Fruit fly (Drosophila melanogaster) whole organism, embryonic: ENCODE data around the gene rho-5.

Source experiments
- CG10274 ChIP-seq: fragments of 200-800 bp; sonication (Bioruptor generic); optimal IDR thresholded peaks from 3 replicates; lab custom pipeline; 2017; ENCODE audit warnings: missing biosample characterization, mild to moderate bottlenecking, missing genetic modification characterization
- CG10543 ChIP-seq: fragments of 200-800 bp; sonication (Bioruptor generic); optimal IDR thresholded peaks from 3 replicates; lab custom pipeline; 2017; ENCODE audit warnings: missing biosample characterization, mild to moderate bottlenecking, missing genetic modification characterization, moderate library complexity
- CG11456 ChIP-seq: fragments of 200-800 bp; sonication (Bioruptor generic); IDR thresholded peaks from 3 replicates; pipeline ENCODE4 v1.3.6; 2022; ENCODE audit warnings: missing biosample characterization, missing genetic modification characterization
- CG13894 ChIP-seq: fragments of 200-800 bp; sonication (Bioruptor generic); optimal IDR thresholded peaks from 3 replicates; lab custom pipeline; 2018; ENCODE audit warnings: missing biosample characterization, mild to moderate bottlenecking, missing genetic modification characterization, moderate library complexity
- CG14667 ChIP-seq: fragments of 200-800 bp; sonication (Bioruptor generic); IDR thresholded peaks from 2 replicates; pipeline ENCODE4 v1.3.6; 2022; ENCODE audit warnings: missing biosample characterization, missing genetic modification characterization
- CG15073 ChIP-seq: fragments of 200-800 bp; sonication (Bioruptor generic); optimal IDR thresholded peaks from 2 replicates; lab custom pipeline; 2016; ENCODE audit warnings: missing biosample characterization, missing genetic modification characterization
- CG15514 ChIP-seq: fragments of 200-800 bp; sonication (Bioruptor generic); optimal IDR thresholded peaks from 3 replicates; lab custom pipeline; 2017; ENCODE audit warnings: missing biosample characterization, missing genetic modification characterization, mild to moderate bottlenecking, moderate library complexity, missing genetic modification reagents
- CG17385 ChIP-seq: fragments of 200-800 bp; sonication (Bioruptor generic); optimal IDR thresholded peaks from 3 replicates; lab custom pipeline; 2018; ENCODE audit warnings: missing biosample characterization, mild to moderate bottlenecking, missing genetic modification characterization
- CG2199 ChIP-seq: fragments of 200-800 bp; sonication (Bioruptor generic); IDR thresholded peaks from 3 replicates; pipeline ENCODE4 v1.3.6; 2022; ENCODE audit warnings: missing biosample characterization, missing genetic modification characterization
- CG30403 ChIP-seq: fragments of 200-800 bp; sonication (Bioruptor generic); optimal IDR thresholded peaks from 3 replicates; lab custom pipeline; 2016; ENCODE audit warnings: missing biosample characterization, missing genetic modification characterization
- CG3163 ChIP-seq: fragments of 200-800 bp; sonication (Bioruptor generic); optimal IDR thresholded peaks from 3 replicates; lab custom pipeline; 2016; ENCODE audit warnings: missing biosample characterization, missing genetic modification characterization
- CG34422 ChIP-seq: fragments of 200-800 bp; sonication (Bioruptor generic); IDR thresholded peaks from 3 replicates; pipeline ENCODE4 v1.3.6; 2022; ENCODE audit warnings: missing biosample characterization, missing genetic modification characterization
- CG4730 ChIP-seq: fragments of 200-800 bp; sonication (Bioruptor generic); IDR thresholded peaks from 2 replicates; pipeline ENCODE4 v1.3.6; 2022; ENCODE audit warnings: missing biosample characterization, missing genetic modification characterization
- CG6765 ChIP-seq: fragments of 200-800 bp; sonication (Bioruptor generic); optimal IDR thresholded peaks from 3 replicates; lab custom pipeline; 2017; ENCODE audit warnings: missing biosample characterization, mild to moderate bottlenecking, missing genetic modification characterization
- CG7745 ChIP-seq: fragments of 200-800 bp; sonication (Bioruptor generic); optimal IDR thresholded peaks from 2 replicates; lab custom pipeline; 2018; ENCODE audit warnings: missing biosample characterization, mild to moderate bottlenecking, missing genetic modification characterization, moderate library complexity
- CG8359 ChIP-seq: fragments of 200-800 bp; sonication (Bioruptor generic); optimal IDR thresholded peaks from 2 replicates; lab custom pipeline; 2017; ENCODE audit warnings: missing biosample characterization, mild to moderate bottlenecking, missing genetic modification characterization, borderline replicate concordance
- Camta ChIP-seq: fragments of 200-800 bp; sonication (Bioruptor generic); optimal IDR thresholded peaks from 2 replicates; lab custom pipeline; 2016; ENCODE audit warnings: missing biosample characterization, missing genetic modification characterization
- CoRest ChIP-seq: fragments of 200-800 bp; sonication (Bioruptor generic); optimal IDR thresholded peaks from 3 replicates; lab custom pipeline; 2018; ENCODE audit warnings: missing biosample characterization, mild to moderate bottlenecking, missing genetic modification characterization, moderate library complexity
- D19A ChIP-seq: fragments of 200-800 bp; optimal IDR thresholded peaks from 3 replicates; lab custom pipeline; 2019; ENCODE audit warnings: missing biosample characterization, mild to moderate bottlenecking, missing genetic modification characterization, moderate library complexity
- D19B ChIP-seq: fragments of 200-800 bp; sonication (Bioruptor generic); optimal IDR thresholded peaks from 2 replicates; lab custom pipeline; 2017; ENCODE audit warnings: missing biosample characterization, mild to moderate bottlenecking, missing genetic modification characterization
- Dll ChIP-seq: fragments of 200-800 bp; sonication (Bioruptor generic); IDR thresholded peaks from 4 replicates; pipeline ENCODE4 v1.3.6; 2022; ENCODE audit warnings: missing biosample characterization, missing genetic modification characterization; ENCODE audit not compliant: partially characterized antibody
- Fer1 ChIP-seq: fragments of 200-800 bp; sonication (Bioruptor generic); optimal IDR thresholded peaks from 2 replicates; lab custom pipeline; 2017; ENCODE audit warnings: missing biosample characterization, mild to moderate bottlenecking, missing genetic modification characterization
- GATAe ChIP-seq: fragments of 200-800 bp; sonication (Bioruptor generic); conservative IDR thresholded peaks from 2 replicates; pipeline ENCODE4 v1.3.6; 2022; ENCODE audit warnings: missing biosample characterization, missing genetic modification characterization
- Gug ChIP-seq: fragments of 200-800 bp; sonication (Bioruptor generic); IDR thresholded peaks from 4 replicates; pipeline ENCODE4 v1.3.6; 2022; ENCODE audit warnings: missing biosample characterization, missing genetic modification characterization
- Hmr ChIP-seq: fragments of 200-800 bp; sonication (Bioruptor generic); optimal IDR thresholded peaks from 3 replicates; lab custom pipeline; 2017; ENCODE audit warnings: mild to moderate bottlenecking, missing biosample characterization, missing genetic modification reagents, missing genetic modification characterization
- NFAT ChIP-seq: fragments of 200-800 bp; sonication (Bioruptor generic); IDR thresholded peaks from 2 replicates; pipeline ENCODE4 v1.3.6; 2022; ENCODE audit warnings: missing biosample characterization, missing genetic modification characterization
- Nf-YB ChIP-seq: fragments of 200-800 bp; sonication (Bioruptor generic); optimal IDR thresholded peaks from 3 replicates; lab custom pipeline; 2019; ENCODE audit warnings: missing biosample characterization, mild to moderate bottlenecking, missing genetic modification characterization, moderate library complexity
- Opbp ChIP-seq: fragments of 200-800 bp; sonication (Bioruptor generic); IDR thresholded peaks from 3 replicates; pipeline ENCODE4 v1.3.6; 2022; ENCODE audit warnings: missing biosample characterization, missing genetic modification characterization; ENCODE audit not compliant: partially characterized antibody
- Poxn ChIP-seq: fragments of 200-800 bp; sonication (Bioruptor generic); IDR thresholded peaks from 2 replicates; pipeline ENCODE4 v1.3.6; 2022; ENCODE audit warnings: missing biosample characterization, missing genetic modification characterization
- Sry-δ ChIP-seq: fragments of 200-800 bp; sonication (Bioruptor generic); optimal IDR thresholded peaks from 2 replicates; lab custom pipeline; 2016; ENCODE audit warnings: missing biosample characterization, missing genetic modification characterization
- ap ChIP-seq: fragments of 200-800 bp; sonication (Bioruptor generic); IDR thresholded peaks from 2 replicates; pipeline ENCODE4 v1.3.6; 2022; ENCODE audit warnings: missing biosample characterization, missing genetic modification characterization
- ash1 ChIP-seq: fragments of 200-800 bp; sonication (Bioruptor generic); optimal IDR thresholded peaks from 2 replicates; lab custom pipeline; 2018; ENCODE audit warnings: missing biosample characterization, mild to moderate bottlenecking, missing genetic modification characterization
- ato ChIP-seq: fragments of 200-800 bp; sonication (Bioruptor generic); IDR thresholded peaks from 2 replicates; pipeline ENCODE4 v1.3.6; 2022; ENCODE audit warnings: missing biosample characterization, missing genetic modification characterization; ENCODE audit not compliant: partially characterized antibody
- az2 ChIP-seq: fragments of 200-800 bp; sonication (Bioruptor generic); optimal IDR thresholded peaks from 3 replicates; lab custom pipeline; 2016; ENCODE audit warnings: missing biosample characterization, missing genetic modification characterization
- caup ChIP-seq: fragments of 200-800 bp; sonication (Bioruptor generic); optimal IDR thresholded peaks from 3 replicates; lab custom pipeline; 2017; ENCODE audit warnings: missing biosample characterization, mild to moderate bottlenecking, missing genetic modification characterization, moderate library complexity; ENCODE audit not compliant: severe bottlenecking
- chm ChIP-seq: fragments of 200-800 bp; sonication (Bioruptor generic); IDR thresholded peaks from 2 replicates; pipeline ENCODE4 v1.3.6; 2022; ENCODE audit warnings: missing biosample characterization, missing genetic modification characterization
- ci ChIP-seq: fragments of 200-800 bp; sonication (Bioruptor generic); IDR thresholded peaks from 3 replicates; pipeline ENCODE4 v1.3.6; 2022; ENCODE audit warnings: missing biosample characterization, missing genetic modification characterization
- dmrt11E ChIP-seq: fragments of 200-800 bp; sonication (Bioruptor generic); optimal IDR thresholded peaks from 3 replicates; lab custom pipeline; 2018; ENCODE audit warnings: missing biosample characterization, mild to moderate bottlenecking, missing genetic modification characterization, moderate library complexity
- fd102C ChIP-seq: fragments of 200-800 bp; sonication (Bioruptor generic); optimal IDR thresholded peaks from 2 replicates; lab custom pipeline; 2018; ENCODE audit warnings: missing biosample characterization, mild to moderate bottlenecking, missing genetic modification characterization, moderate library complexity
- fru ChIP-seq: fragments of >200 bp; optimal IDR thresholded peaks from 2 replicates; lab custom pipeline; 2017
- fu2 ChIP-seq: fragments of 200-800 bp; sonication (Bioruptor generic); optimal IDR thresholded peaks from 2 replicates; lab custom pipeline; 2016; ENCODE audit warnings: missing biosample characterization, missing genetic modification characterization
- hkb ChIP-seq, 2 experiments: fragments of 200-800 bp in 1 of 2; fragments of >200 bp in 1 of 2; sonication (Bioruptor generic) in 1 of 2; IDR thresholded peaks in 1 of 2; optimal IDR thresholded peaks in 1 of 2; 2 replicates each; pipeline versions ENCODE4 v1.3.6 to Lab custom; 2017 to 2022; ENCODE audit warnings: missing biosample characterization in 1 of 2, missing genetic modification characterization in 1 of 2
- ind ChIP-seq: fragments of 200-800 bp; sonication (Bioruptor generic); optimal IDR thresholded peaks from 3 replicates; lab custom pipeline; 2016; ENCODE audit warnings: missing biosample characterization, missing genetic modification characterization
- peb ChIP-seq: fragments of 200-800 bp; sonication (Bioruptor generic); IDR thresholded peaks from 2 replicates; pipeline ENCODE4 v1.3.6; 2022; ENCODE audit warnings: missing biosample characterization, missing genetic modification characterization
- sens ChIP-seq: fragments of 200-800 bp; sonication (Bioruptor generic); peaks from one replicate; lab custom pipeline; 2016; ENCODE audit warnings: missing biosample characterization, missing genetic modification characterization
- tgo ChIP-seq: fragments of 200-800 bp; sonication (Bioruptor generic); IDR thresholded peaks from 3 replicates; pipeline ENCODE4 v1.3.6; 2022; ENCODE audit warnings: missing biosample characterization, missing genetic modification characterization
- toy ChIP-seq: fragments of 200-800 bp; sonication (Bioruptor generic); IDR thresholded peaks from 2 replicates; pipeline ENCODE4 v1.3.6; 2022; ENCODE audit warnings: missing biosample characterization, missing genetic modification characterization

rho-5 gene

dm6 chr2L:10322773-10323487 lies 50.8 kb downstream of the rho-5 start, which contains the start of gene CG5381 (continued):
- TF ChIP-seq fd102C (GFP tag; lab: Kevin White, UChicago) = no peak
- no peak for TF ChIP-seq GATAe
- no peak for TF ChIP-seq chm (GFP tag; lab: Robert Waterston, UW)
- TF ChIP-seq D19B (GFP tag; lab: Kevin White, UChicago) = peak; percentile 96
- TF ChIP-seq CG10274 (GFP tag; lab: Kevin White, UChicago) = no peak
- TF ChIP-seq toy (GFP tag; lab: Robert Waterston, UW) = no peak
- TF ChIP-seq, all 482 proteins: peak for 4

- TF ChIP-seq sens (GFP tag; lab: Kevin White, UChicago) (peak; percentile 50), CG6765 (no peak), D19A (tag; lab: Kevin White, UChicago) (peak; percentile 18), Gug (GFP tag; lab: Robert Waterston, UW) (no peak), ap (no peak)
Observed at dm6 chr2L:10322176-10322575, 51.5 kb downstream of the rho-5 start, which contains the start of gene CG4995. CG4995 (plus strand) TSS chr2L:10322476.

DNA sequence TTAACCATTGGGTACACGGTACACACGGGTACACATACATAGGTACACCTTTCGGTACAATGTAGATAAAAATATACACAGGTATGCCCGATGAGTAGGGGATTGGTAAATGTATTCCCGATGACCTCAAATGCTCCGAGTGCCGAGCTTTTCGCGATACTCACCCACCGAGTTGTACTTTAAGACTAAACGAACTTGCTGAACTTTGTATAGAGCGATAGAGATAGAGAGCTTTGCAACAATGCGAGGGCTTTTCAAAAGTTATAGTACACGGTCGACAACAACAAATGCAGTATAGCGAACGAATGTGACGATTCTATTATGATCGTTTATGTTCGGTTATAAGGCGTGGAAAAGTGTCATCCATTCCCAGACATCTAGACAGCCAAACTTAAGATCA lies 52.1 kb downstream of the rho-5 start:
- no peak for TF ChIP-seq ci
- peak; percentile 87 for TF ChIP-seq CG2199
- no peak for TF ChIP-seq Sry-δ (GFP tag; lab: Kevin White, UChicago)
- no peak for TF ChIP-seq CG15073
- no peak for TF ChIP-seq hkb (optimal IDR thresholded peaks at IDR 0.05; lab: Kevin White, UChicago)
- TF ChIP-seq hkb (GFP tag; IDR thresholded peaks at IDR 0.05; lab: Robert Waterston, UW) = peak; percentile 30; the same call in 1 of the 2 replicates
- TF ChIP-seq Dll (GFP tag; lab: Robert Waterston, UW) = no peak
- TF ChIP-seq fru (lab: Kevin White, UChicago) = no peak
- no peak for TF ChIP-seq tgo (GFP tag; lab: Robert Waterston, UW)
- TF ChIP-seq CG3163 (GFP tag; lab: Kevin White, UChicago) = peak; percentile 15
- no peak for TF ChIP-seq ato
- no peak for TF ChIP-seq CG8359 (GFP tag; lab: Kevin White, UChicago)
- TF ChIP-seq caup (GFP tag; lab: Kevin White, UChicago) = peak; percentile 36
- no peak for TF ChIP-seq CG17385
- no peak for TF ChIP-seq dmrt11E
- no peak for TF ChIP-seq CG7745 (tag; lab: Kevin White, UChicago)
- TF ChIP-seq Poxn (GFP tag; lab: Robert Waterston, UW) = no peak
- TF ChIP-seq CG30403 (GFP tag; lab: Kevin White, UChicago) = no peak
- TF ChIP-seq CoRest (tag; lab: Kevin White, UChicago) = no peak
- TF ChIP-seq ash1 (GFP tag; lab: Kevin White, UChicago) = no peak
- TF ChIP-seq az2 (GFP tag; lab: Kevin White, UChicago) = no peak
- no peak for TF ChIP-seq peb (GFP tag; lab: Robert Waterston, UW)
- TF ChIP-seq CG11456 = no peak
- TF ChIP-seq CG15514 (GFP tag; lab: Kevin White, UChicago) = peak; percentile 49
- no peak for TF ChIP-seq CG14667 (GFP tag; lab: Robert Waterston, UW)
- peak; percentile 40 for TF ChIP-seq CG10543 (GFP tag; lab: Kevin White, UChicago)
- no peak for TF ChIP-seq CG34422
- no peak for TF ChIP-seq Nf-YB
- TF ChIP-seq ind (GFP tag; lab: Kevin White, UChicago) = no peak
- TF ChIP-seq fu2 (GFP tag; lab: Kevin White, UChicago) = no peak
- TF ChIP-seq Hmr (GFP tag; lab: Kevin White, UChicago) = peak; percentile 38
- TF ChIP-seq CG4730 = no peak
- peak; percentile 56 for TF ChIP-seq Fer1 (GFP tag; lab: Kevin White, UChicago)
- no peak for TF ChIP-seq Opbp (GFP tag; lab: Robert Waterston, UW)
- peak; percentile 84 for TF ChIP-seq CG13894 (tag; lab: Kevin White, UChicago)
- TF ChIP-seq NFAT = peak; percentile 3; the same call in 1 of the 2 replicates
- TF ChIP-seq Camta (GFP tag; lab: Kevin White, UChicago) = no peak
